Fruit fly (Drosophila melanogaster) whole organism, adult: ENCODE data around the gene MED15.

ENCODE experiments used
- CG11617 ChIP-seq: fragments of 200-800 bp; sonication (Bioruptor generic); optimal IDR thresholded peaks from 2 replicates; lab custom pipeline; 2017; ENCODE audit warnings: mild to moderate bottlenecking, missing biosample characterization, missing genetic modification reagents, missing genetic modification characterization
- CG12768 ChIP-seq: fragments of 200-800 bp; sonication (Bioruptor generic); optimal IDR thresholded peaks from 2 replicates; lab custom pipeline; 2017; ENCODE audit warnings: missing biosample characterization, missing genetic modification characterization, mild to moderate bottlenecking, moderate library complexity, missing genetic modification reagents
- CG14711 ChIP-seq: fragments of 200-800 bp; sonication (Bioruptor generic); optimal IDR thresholded peaks from 2 replicates; lab custom pipeline; 2018; ENCODE audit warnings: missing biosample characterization, mild to moderate bottlenecking, missing genetic modification characterization, moderate library complexity
- CG1620 ChIP-seq: fragments of 200-800 bp; sonication (Bioruptor generic); optimal IDR thresholded peaks from 2 replicates; lab custom pipeline; 2016; ENCODE audit warnings: missing biosample characterization, missing genetic modification characterization
- CG33017 ChIP-seq: fragments of 200-800 bp; sonication (Bioruptor generic); optimal IDR thresholded peaks from 2 replicates; lab custom pipeline; 2018; ENCODE audit warnings: missing biosample characterization, mild to moderate bottlenecking, missing genetic modification characterization, moderate library complexity
- CG5204 ChIP-seq: fragments of 200-800 bp; sonication (Bioruptor generic); optimal IDR thresholded peaks from 2 replicates; lab custom pipeline; 2016; ENCODE audit warnings: missing biosample characterization, missing genetic modification characterization
- CG7045 ChIP-seq: fragments of 200-800 bp; sonication (Bioruptor generic); optimal IDR thresholded peaks from 2 replicates; lab custom pipeline; 2017; ENCODE audit warnings: missing biosample characterization, mild to moderate bottlenecking, missing genetic modification characterization
- CG7101 ChIP-seq: fragments of 200-800 bp; sonication (Bioruptor generic); optimal IDR thresholded peaks from 2 replicates; lab custom pipeline; 2018; ENCODE audit warnings: missing biosample characterization, mild to moderate bottlenecking, missing genetic modification characterization, moderate library complexity
- Clk ChIP-seq: fragments of 200-800 bp; sonication (Bioruptor generic); optimal IDR thresholded peaks from 2 replicates; lab custom pipeline; 2017; ENCODE audit warnings: missing biosample characterization, missing genetic modification characterization
- Crg-1 ChIP-seq: fragments of 200-800 bp; sonication (Bioruptor generic); optimal IDR thresholded peaks from 2 replicates; lab custom pipeline; 2016; ENCODE audit warnings: missing biosample characterization, missing genetic modification characterization
- Hr96 ChIP-seq: fragments of 200-800 bp; sonication (Bioruptor generic); optimal IDR thresholded peaks from 2 replicates; lab custom pipeline; 2016; ENCODE audit warnings: missing biosample characterization, missing genetic modification characterization
- Mnt ChIP-seq: fragments of 200-800 bp; sonication (Bioruptor generic); optimal IDR thresholded peaks from 2 replicates; lab custom pipeline; 2016; ENCODE audit warnings: missing biosample characterization, mild to moderate bottlenecking, missing genetic modification characterization
- bab1 ChIP-seq: fragments of 200-800 bp; sonication (Bioruptor generic); optimal IDR thresholded peaks from 3 replicates; lab custom pipeline; 2019; ENCODE audit warnings: missing biosample characterization, mild to moderate bottlenecking, missing genetic modification characterization, moderate library complexity
- cic ChIP-seq: fragments of 200-800 bp; sonication (Bioruptor generic); optimal IDR thresholded peaks from 2 replicates; lab custom pipeline; 2017; ENCODE audit warnings: missing biosample characterization, mild to moderate bottlenecking, missing genetic modification characterization, moderate library complexity
- cnc ChIP-seq, 2 experiments: fragments of >200 bp; optimal IDR thresholded peaks; 2 replicates each; lab custom pipeline; 2017
- kay ChIP-seq: fragments of 200-800 bp; sonication (Bioruptor generic); peaks from one replicate; lab custom pipeline; 2016; ENCODE audit warnings: missing biosample characterization, missing genetic modification characterization, borderline replicate concordance
- ovo ChIP-seq: fragments of 200-800 bp; sonication (Bioruptor generic); optimal IDR thresholded peaks from 2 replicates; lab custom pipeline; 2016; ENCODE audit warnings: missing biosample characterization, missing genetic modification characterization
- pad ChIP-seq: fragments of 200-800 bp; sonication (Bioruptor generic); optimal IDR thresholded peaks from 3 replicates; lab custom pipeline; 2017; ENCODE audit warnings: missing biosample characterization, missing genetic modification characterization, mild to moderate bottlenecking, moderate library complexity, missing genetic modification reagents
- tj ChIP-seq: fragments of 200-800 bp; sonication (Bioruptor generic); optimal IDR thresholded peaks from 3 replicates; lab custom pipeline; 2017; ENCODE audit warnings: missing biosample characterization, mild to moderate bottlenecking, missing genetic modification characterization, moderate library complexity
- toe ChIP-seq: fragments of 200-800 bp; sonication (Bioruptor generic); optimal IDR thresholded peaks from 2 replicates; lab custom pipeline; 2016; ENCODE audit warnings: missing biosample characterization, missing genetic modification characterization

Gene MED15

dm6 chr2L:472829-473228, at the start of gene MED15:
Gene MED15, plus strand, starts transcription at chr2L:473013.
- TF ChIP-seq kay (peak; percentile 90), bab1 (no peak), cic (GFP tag; lab: Kevin White, UChicago) (no peak)

- TF ChIP-seq CG5204 (GFP tag; lab: Kevin White, UChicago) (no peak), pad (GFP tag; lab: Kevin White, UChicago) (no peak), toe (GFP tag; lab: Kevin White, UChicago) (no peak), tj (GFP tag; lab: Kevin White, UChicago) (no peak), bab1 (no peak), ovo (no peak), CG7101 (tag; lab: Kevin White, UChicago) (no peak), cnc (optimal IDR thresholded peaks at IDR 0.05; lab: Kevin White, UChicago) (no peak), Hr96 (no peak)
These were observed 49.7 kb upstream of the MED15 start for dm6 chr2L:423160-423559.

DNA sequence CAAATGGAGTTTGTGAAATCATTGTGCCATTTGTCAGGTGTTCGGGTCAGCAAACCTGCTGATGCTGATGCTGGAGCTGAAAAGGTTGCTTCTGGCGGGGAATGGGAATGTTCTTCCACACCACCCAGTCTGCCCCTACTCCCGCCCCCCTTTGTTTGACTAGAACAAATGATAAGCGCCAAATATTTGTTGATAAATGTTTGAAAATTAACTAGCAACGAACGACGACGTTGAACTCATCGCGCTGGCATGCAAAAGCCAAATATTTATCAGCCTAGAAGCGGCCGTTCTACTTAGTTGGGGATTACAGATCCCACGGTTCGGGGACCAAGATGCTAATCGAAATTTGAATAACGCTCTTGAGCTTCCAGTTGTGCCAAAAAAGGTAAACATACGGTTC, 47.3 kb upstream of the MED15 start:
- no peak for TF ChIP-seq bab1
- TF ChIP-seq CG14711 (tag; lab: Kevin White, UChicago) = no peak
- TF ChIP-seq toe (GFP tag; lab: Kevin White, UChicago) = no peak
- no peak for TF ChIP-seq cnc (optimal IDR thresholded peaks at IDR 0.05; lab: Kevin White, UChicago)
- no peak for TF ChIP-seq CG11617
- no peak for TF ChIP-seq Clk (GFP tag; lab: Kevin White, UChicago)
- TF ChIP-seq cic (GFP tag; lab: Kevin White, UChicago) = no peak
- TF ChIP-seq CG7045 (GFP tag; lab: Kevin White, UChicago) = no peak
- TF ChIP-seq Crg-1 = no peak
- no peak for TF ChIP-seq tj (GFP tag; lab: Kevin White, UChicago)
- no peak for TF ChIP-seq pad (GFP tag; lab: Kevin White, UChicago)
- TF ChIP-seq CG7101 (tag; lab: Kevin White, UChicago) = no peak
- TF ChIP-seq CG1620 (GFP tag; lab: Kevin White, UChicago) = no peak
- no peak for TF ChIP-seq CG5204 (GFP tag; lab: Kevin White, UChicago)
- no peak for TF ChIP-seq Mnt (GFP tag; lab: Kevin White, UChicago)
- TF ChIP-seq CG12768 (GFP tag; lab: Kevin White, UChicago) = no peak
- TF ChIP-seq Hr96 = no peak

DNA sequence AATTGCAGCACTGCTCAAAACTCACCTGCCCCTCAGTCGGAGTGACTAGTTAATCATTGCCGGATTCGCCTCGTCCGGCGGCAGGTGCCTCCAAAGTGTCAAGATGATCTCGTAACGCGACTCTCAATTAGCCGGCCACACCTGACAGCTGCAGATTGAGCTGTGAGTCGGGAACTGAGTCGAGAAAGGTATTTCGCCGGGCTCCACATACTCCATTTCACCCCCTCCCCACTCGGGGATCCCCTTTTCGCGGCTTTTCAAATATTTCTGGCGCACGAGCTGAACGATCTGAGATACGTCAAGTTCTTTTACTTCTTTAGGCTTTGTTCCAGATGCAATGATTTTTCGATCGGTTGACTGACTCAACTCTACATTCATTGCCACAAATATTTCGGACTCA, 46.4 kb upstream of the MED15 start:
- TF ChIP-seq kay (peak; percentile 6), CG14711 (tag; lab: Kevin White, UChicago) (no peak)

dm6 chr2L:427338-428234, 45.2 kb upstream of the MED15 start:
- TF ChIP-seq CG33017 (tag; lab: Kevin White, UChicago) (no peak), cnc (optimal IDR thresholded peaks at IDR 0.05; lab: Kevin White, UChicago) (no peak), CG7101 (tag; lab: Kevin White, UChicago) (no peak), ovo (no peak), CG11617 (no peak), toe (GFP tag; lab: Kevin White, UChicago) (no peak), pad (GFP tag; lab: Kevin White, UChicago) (no peak), Hr96 (no peak), CG5204 (GFP tag; lab: Kevin White, UChicago) (no peak), CG1620 (GFP tag; lab: Kevin White, UChicago) (no peak), kay (no peak), bab1 (no peak), tj (GFP tag; lab: Kevin White, UChicago) (no peak), CG7045 (GFP tag; lab: Kevin White, UChicago) (no peak), CG12768 (GFP tag; lab: Kevin White, UChicago) (no peak), Crg-1 (no peak), cic (GFP tag; lab: Kevin White, UChicago) (no peak), Mnt (GFP tag; lab: Kevin White, UChicago) (no peak), Clk (GFP tag; lab: Kevin White, UChicago) (no peak)

- no peak for TF ChIP-seq CG7045 (GFP tag; lab: Kevin White, UChicago)
- no peak for TF ChIP-seq bab1
- no peak for TF ChIP-seq cnc (optimal IDR thresholded peaks at IDR 0.05; lab: Kevin White, UChicago)
- no peak for TF ChIP-seq CG11617
- no peak for TF ChIP-seq CG33017 (tag; lab: Kevin White, UChicago)
- no peak for TF ChIP-seq Crg-1
- TF ChIP-seq CG7101 (tag; lab: Kevin White, UChicago) = no peak
- no peak for TF ChIP-seq Mnt (GFP tag; lab: Kevin White, UChicago)
- no peak for TF ChIP-seq Clk (GFP tag; lab: Kevin White, UChicago)
- TF ChIP-seq kay = no peak
- TF ChIP-seq CG1620 (GFP tag; lab: Kevin White, UChicago) = no peak
- no peak for TF ChIP-seq toe (GFP tag; lab: Kevin White, UChicago)
These were observed 44.3 kb upstream of the MED15 start for dm6 chr2L:428380-428989.
